Fruit fly (Drosophila melanogaster): Measurements from ENCODE around the gene PH4alphaSG1.

DNA sequence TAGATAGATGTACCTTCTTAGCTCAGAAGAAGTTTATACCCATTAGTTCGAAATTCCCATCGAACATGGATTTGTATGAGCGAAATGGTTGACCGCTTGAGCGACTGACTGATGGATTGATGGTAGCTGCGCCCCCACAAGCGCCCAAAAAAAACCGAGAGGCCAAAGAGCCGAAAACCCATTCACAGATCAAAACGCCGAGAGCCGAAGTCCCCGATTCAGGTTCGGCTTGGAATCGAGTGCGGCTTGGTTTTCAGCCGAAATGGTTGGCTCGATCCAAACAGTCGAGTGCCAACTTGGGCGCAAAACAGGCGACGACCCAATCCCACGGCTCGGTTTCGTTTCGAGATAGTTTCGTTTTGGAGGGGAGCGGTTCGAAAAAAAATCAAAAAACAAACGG is 45.3 kb downstream of the PH4alphaSG1 start:
- TF ChIP-seq psq (GFP tag; optimal IDR thresholded peaks at IDR 0.05) (no peak), Sp1 (GFP tag; optimal IDR thresholded peaks at IDR 0.05) (no peak), HLH106 (tag; optimal IDR thresholded peaks at IDR 0.05) (no peak), CG9705 (GFP tag; optimal IDR thresholded peaks at IDR 0.05) (no peak), Mio (GFP tag; optimal IDR thresholded peaks at IDR 0.05) (no peak), Dif (GFP tag; optimal IDR thresholded peaks at IDR 0.05; ENCODE audit: partially characterized antibody) (peak; percentile 57), Hr83 (GFP tag; optimal IDR thresholded peaks at IDR 0.05; ENCODE audit: poor library complexity, severe bottlenecking) (no peak), N (GFP tag; optimal IDR thresholded peaks at IDR 0.05) (no peak), Abd-B (GFP tag; optimal IDR thresholded peaks at IDR 0.05) (no peak)

Data from whole organism, wandering third instar larva.